Fruit fly (Drosophila melanogaster) whole organism: ENCODE measurements around the gene eIF4E1.

ENCODE experiments used
- CG8478 ChIP-seq: fragments of >200 bp; optimal IDR thresholded peaks from 2 replicates; lab custom pipeline; 2018; ENCODE audit warnings: inconsistent platforms
- Dll ChIP-seq: fragments of >200 bp; optimal IDR thresholded peaks from 2 replicates; lab custom pipeline; 2017
- EcR ChIP-seq, 2 experiments: fragments of >200 bp; optimal IDR thresholded peaks; 2 replicates each; lab custom pipeline; 2017; ENCODE audit warnings: missing biosample characterization in 2 of 2, missing genetic modification characterization in 2 of 2, missing genetic modification reagents in 2 of 2
- pan ChIP-seq: fragments of >200 bp; optimal IDR thresholded peaks from 2 replicates; lab custom pipeline; 2017
- psq ChIP-seq: fragments of >200 bp; optimal IDR thresholded peaks from 2 replicates; lab custom pipeline; 2017
- usp ChIP-seq: fragments of >200 bp; optimal IDR thresholded peaks from 2 replicates; lab custom pipeline; 2017; ENCODE audit warnings: missing biosample characterization, missing genetic modification characterization, mixed read lengths

eIF4E1 gene

dm6 chr3L:9399013-9399750, 3.1 kb downstream of the eIF4E1 start, which contains the start of gene CG4080:
Gene CG4080 (minus strand): TSS chr3L:9399227.
- TF ChIP-seq pan: no peak
- no peak for TF ChIP-seq psq (lab: Kevin White, UChicago)
- TF ChIP-seq usp (GFP tag; lab: Kevin White, UChicago): no peak
- TF ChIP-seq CG8478 (lab: Kevin White, UChicago): no peak
- no peak for TF ChIP-seq Dll (lab: Kevin White, UChicago)
- no peak for TF ChIP-seq EcR (GFP tag; optimal IDR thresholded peaks at IDR 0.05; lab: Kevin White, UChicago)

- TF ChIP-seq pan (no peak), EcR (GFP tag; optimal IDR thresholded peaks at IDR 0.05; lab: Kevin White, UChicago) (peak in 1 of 2 experiments; percentile 56)
Observed at dm6 chr3L:9398435-9398981, 3.8 kb downstream of the eIF4E1 start.

- TF ChIP-seq Dll (lab: Kevin White, UChicago): no peak
- no peak for TF ChIP-seq usp (GFP tag; lab: Kevin White, UChicago)
- no peak for TF ChIP-seq psq (lab: Kevin White, UChicago)
- no peak for TF ChIP-seq pan
- TF ChIP-seq CG8478 (lab: Kevin White, UChicago): no peak
- TF ChIP-seq EcR (GFP tag; optimal IDR thresholded peaks at IDR 0.05; lab: Kevin White, UChicago): no peak
Observed at dm6 chr3L:9398028-9398427, 4.2 kb downstream of the eIF4E1 start.

dm6 chr3L:9397156-9397555, 5.1 kb downstream of the eIF4E1 start:
- TF ChIP-seq EcR (GFP tag; optimal IDR thresholded peaks at IDR 0.05; lab: Kevin White, UChicago): no peak
- TF ChIP-seq Dll (lab: Kevin White, UChicago): no peak
- TF ChIP-seq psq (lab: Kevin White, UChicago): no peak
- no peak for TF ChIP-seq CG8478 (lab: Kevin White, UChicago)
- no peak for TF ChIP-seq usp (GFP tag; lab: Kevin White, UChicago)
- TF ChIP-seq pan: no peak

dm6 chr3L:9396704-9397103, 5.6 kb downstream of the eIF4E1 start:
- no peak for TF ChIP-seq usp (GFP tag; lab: Kevin White, UChicago)
- TF ChIP-seq pan: no peak
- no peak for TF ChIP-seq EcR (GFP tag; optimal IDR thresholded peaks at IDR 0.05; lab: Kevin White, UChicago)
- no peak for TF ChIP-seq CG8478 (lab: Kevin White, UChicago)
- TF ChIP-seq psq (lab: Kevin White, UChicago): no peak
- TF ChIP-seq Dll (lab: Kevin White, UChicago): no peak

- no peak for TF ChIP-seq EcR (GFP tag; optimal IDR thresholded peaks at IDR 0.05; lab: Kevin White, UChicago)
- no peak for TF ChIP-seq pan
- TF ChIP-seq CG8478 (lab: Kevin White, UChicago): no peak
- TF ChIP-seq usp (GFP tag; lab: Kevin White, UChicago): no peak
- no peak for TF ChIP-seq Dll (lab: Kevin White, UChicago)
- TF ChIP-seq psq (lab: Kevin White, UChicago): no peak
Observed at dm6 chr3L:9396038-9396437, 6.2 kb downstream of the eIF4E1 start.

- TF ChIP-seq pan (no peak), usp (GFP tag; lab: Kevin White, UChicago) (no peak), Dll (lab: Kevin White, UChicago) (no peak), psq (lab: Kevin White, UChicago) (no peak), EcR (GFP tag; optimal IDR thresholded peaks at IDR 0.05; lab: Kevin White, UChicago) (no peak), CG8478 (lab: Kevin White, UChicago) (no peak)
Observed at dm6 chr3L:9391340-9391980, 10.8 kb downstream of the eIF4E1 start.

dm6 chr3L:9384445-9385079, 17.7 kb downstream of the eIF4E1 start:
- TF ChIP-seq EcR (GFP tag; optimal IDR thresholded peaks at IDR 0.05; lab: Kevin White, UChicago) (peak in 1 of 2 experiments; percentile 17), Dll (lab: Kevin White, UChicago) (no peak)

dm6 chr3L:9383345-9384075, 18.8 kb downstream of the eIF4E1 start, which contains the start of gene Hsp27:
Gene Hsp27 (plus strand): TSS chr3L:9384063.
- TF ChIP-seq CG8478 (lab: Kevin White, UChicago) (peak; percentile 42), Dll (lab: Kevin White, UChicago) (no peak), psq (lab: Kevin White, UChicago) (no peak), EcR (GFP tag; optimal IDR thresholded peaks at IDR 0.05; lab: Kevin White, UChicago) (peak in 1 of 2 experiments; percentile 76)

dm6 chr3L:9381602-9382001, 20.7 kb downstream of the eIF4E1 start, which contains the start of gene Hsp23:
Gene Hsp23 (plus strand): TSS chr3L:9381882.
- TF ChIP-seq Dll (lab: Kevin White, UChicago) (peak; percentile 18), psq (lab: Kevin White, UChicago) (no peak), EcR (GFP tag; optimal IDR thresholded peaks at IDR 0.05; lab: Kevin White, UChicago) (peak in 1 of 2 experiments; percentile 48)

dm6 chr3L:9380344-9380849, 21.9 kb downstream of the eIF4E1 start:
- TF ChIP-seq CG8478 (lab: Kevin White, UChicago) (no peak), EcR (GFP tag; optimal IDR thresholded peaks at IDR 0.05; lab: Kevin White, UChicago) (no peak), psq (lab: Kevin White, UChicago) (no peak), usp (GFP tag; lab: Kevin White, UChicago) (no peak), pan (no peak), Dll (lab: Kevin White, UChicago) (no peak)
